Worm (Caenorhabditis elegans) whole organism, young adult: ENCODE data around the gene bgnt-1.4.

Source experiments
- B0336.3 ChIP-seq: fragments of 200-800 bp; sonication (Bioruptor generic); IDR thresholded peaks from 2 replicates; pipeline ENCODE4 v1.3.6; 2022; ENCODE audit warnings: missing genetic modification characterization, missing compliant biosample characterization
- D2030.7 ChIP-seq: fragments of 200-800 bp; sonication (Bioruptor generic); IDR thresholded peaks from 2 replicates; pipeline ENCODE4 v1.3.6; 2022; ENCODE audit warnings: missing genetic modification reagents, missing genetic modification characterization, missing compliant biosample characterization
- F10E7.11 ChIP-seq: sonication (generic microtip); optimal IDR thresholded peaks from 2 replicates; lab custom pipeline; 2017; ENCODE audit warnings: mild to moderate bottlenecking, missing genetic modification characterization, moderate library complexity, missing compliant biosample characterization
- F23B12.7 ChIP-seq: sonication (generic microtip); optimal IDR thresholded peaks from 2 replicates; lab custom pipeline; 2017; ENCODE audit warnings: missing genetic modification characterization, mild to moderate bottlenecking, missing compliant biosample characterization, antibody characterized with exemption, moderate library complexity; ENCODE audit not compliant: insufficient read depth
- F37B4.10 ChIP-seq: fragments of 200-800 bp; sonication (Bioruptor generic); IDR thresholded peaks from 2 replicates; pipeline ENCODE4 v1.3.6; 2022; ENCODE audit warnings: missing genetic modification characterization, missing compliant biosample characterization
- K11D2.4 ChIP-seq: fragments of 200-800 bp; sonication (Bioruptor generic); IDR thresholded peaks from 2 replicates; pipeline ENCODE4 v1.3.6; 2022; ENCODE audit warnings: missing genetic modification reagents, missing genetic modification characterization, missing compliant biosample characterization
- K12H6.12 ChIP-seq: fragments of 200-800 bp; sonication (Bioruptor generic); optimal IDR thresholded peaks from 2 replicates; lab custom pipeline; 2018; ENCODE audit warnings: mild to moderate bottlenecking, missing genetic modification characterization, missing compliant biosample characterization
- aptf-2 ChIP-seq: fragments of 200-800 bp; sonication (Bioruptor generic); conservative IDR thresholded peaks from 2 replicates; pipeline ENCODE4 v1.3.6; 2022; ENCODE audit warnings: missing genetic modification reagents, missing genetic modification characterization, missing compliant biosample characterization
- atf-7 ChIP-seq: sonication (generic microtip); optimal IDR thresholded peaks from 2 replicates; lab custom pipeline; 2017; ENCODE audit warnings: mild to moderate bottlenecking, missing genetic modification characterization, missing compliant biosample characterization
- ceh-27 ChIP-seq: fragments of 200-800 bp; sonication (Bioruptor generic); optimal IDR thresholded peaks from 2 replicates; lab custom pipeline; 2018; ENCODE audit warnings: mild to moderate bottlenecking, missing genetic modification characterization, moderate library complexity, missing compliant biosample characterization
- egl-44 ChIP-seq: fragments of 200-800 bp; sonication (Bioruptor generic); IDR thresholded peaks from 2 replicates; pipeline ENCODE4 v1.3.6; 2022; ENCODE audit warnings: missing genetic modification reagents, missing genetic modification characterization, missing compliant biosample characterization
- fkh-3 ChIP-seq: sonication (generic microtip); optimal IDR thresholded peaks from 2 replicates; lab custom pipeline; 2016; ENCODE audit warnings: mild to moderate bottlenecking, missing genetic modification characterization, missing compliant biosample characterization
- hrde-1 ChIP-seq: sonication (generic microtip); optimal IDR thresholded peaks from 2 replicates; lab custom pipeline; 2016; ENCODE audit warnings: missing genetic modification characterization, mild to moderate bottlenecking, missing compliant biosample characterization, moderate library complexity, missing genotype, missing genetic modification reagents, borderline replicate concordance
- lin-26 ChIP-seq: fragments of 200-800 bp; sonication (Bioruptor generic); IDR thresholded peaks from 2 replicates; pipeline ENCODE4 v1.3.6; 2022; ENCODE audit warnings: missing genetic modification reagents, missing genetic modification characterization, missing compliant biosample characterization
- lin-35 ChIP-seq, 3 experiments: fragments of 150-350 bp in 2 of 3; sonication (generic microtip) in 1 of 3; optimal IDR thresholded peaks; 2 replicates each; lab custom pipeline; 2014 to 2018; ENCODE audit warnings: missing biosample characterization in 3 of 3, missing genetic modification characterization in 3 of 3, missing genetic modification reagents in 3 of 3
- lin-54 ChIP-seq: fragments of 200-800 bp; sonication (Bioruptor generic); optimal IDR thresholded peaks from 2 replicates; lab custom pipeline; 2018; ENCODE audit warnings: mild to moderate bottlenecking, missing genetic modification characterization, missing compliant biosample characterization
- lsy-27 ChIP-seq: sonication (generic microtip); optimal IDR thresholded peaks from 2 replicates; lab custom pipeline; 2017; ENCODE audit warnings: missing genetic modification characterization, mild to moderate bottlenecking, missing compliant biosample characterization, antibody characterized with exemption, missing genotype, borderline replicate concordance; ENCODE audit not compliant: insufficient read depth
- mxl-1 ChIP-seq: sonication (generic microtip); optimal IDR thresholded peaks from 2 replicates; lab custom pipeline; 2016; ENCODE audit warnings: missing genetic modification characterization, missing compliant biosample characterization
- nfya-2 ChIP-seq: fragments of 200-800 bp; sonication (Bioruptor generic); IDR thresholded peaks from 2 replicates; pipeline ENCODE4 v1.3.6; 2022; ENCODE audit warnings: missing genetic modification reagents, missing genetic modification characterization, missing compliant biosample characterization
- pha-4 ChIP-seq: fragments of 150-350 bp; sonication (generic microtip); optimal IDR thresholded peaks from 2 replicates; lab custom pipeline; 2014; ENCODE audit warnings: missing biosample characterization, missing genetic modification reagents, missing genetic modification characterization
- rcor-1 ChIP-seq: fragments of 200-800 bp; sonication (Bioruptor generic); IDR thresholded peaks from 2 replicates; pipeline ENCODE4 v1.3.6; 2022; ENCODE audit warnings: missing genetic modification reagents, missing genetic modification characterization, missing compliant biosample characterization
- rec-8 ChIP-seq, 2 experiments: sonication (generic microtip); optimal IDR thresholded peaks; 2 replicates each; lab custom pipeline; 2016; ENCODE audit warnings: mild to moderate bottlenecking in 2 of 2, missing genetic modification characterization in 2 of 2, missing genetic modification reagents in 2 of 2, missing genotype in 2 of 2, missing biosample characterization in 1 of 2, missing compliant biosample characterization in 1 of 2, moderate library complexity in 1 of 2
- snpc-1.3 ChIP-seq: sonication (generic microtip); optimal IDR thresholded peaks from 2 replicates; lab custom pipeline; 2017; ENCODE audit warnings: missing genetic modification characterization, mild to moderate bottlenecking, missing compliant biosample characterization, antibody characterized with exemption, moderate library complexity, missing genotype, missing genetic modification reagents; ENCODE audit not compliant: insufficient read depth
- snpc-3.4 ChIP-seq: sonication (generic microtip); optimal IDR thresholded peaks from 2 replicates; lab custom pipeline; 2017; ENCODE audit warnings: missing genetic modification characterization, mild to moderate bottlenecking, missing compliant biosample characterization, antibody characterized with exemption, moderate library complexity, missing genotype, missing genetic modification reagents
- somi-1 ChIP-seq: fragments of 200-800 bp; sonication (Bioruptor generic); optimal IDR thresholded peaks from 2 replicates; lab custom pipeline; 2018; ENCODE audit warnings: mild to moderate bottlenecking, missing genetic modification characterization, missing compliant biosample characterization
- tlf-1 ChIP-seq: fragments of 200-800 bp; sonication (Bioruptor generic); optimal IDR thresholded peaks from 2 replicates; lab custom pipeline; 2018; ENCODE audit warnings: mild to moderate bottlenecking, missing genetic modification characterization, missing compliant biosample characterization

bgnt-1.4 gene

DNA sequence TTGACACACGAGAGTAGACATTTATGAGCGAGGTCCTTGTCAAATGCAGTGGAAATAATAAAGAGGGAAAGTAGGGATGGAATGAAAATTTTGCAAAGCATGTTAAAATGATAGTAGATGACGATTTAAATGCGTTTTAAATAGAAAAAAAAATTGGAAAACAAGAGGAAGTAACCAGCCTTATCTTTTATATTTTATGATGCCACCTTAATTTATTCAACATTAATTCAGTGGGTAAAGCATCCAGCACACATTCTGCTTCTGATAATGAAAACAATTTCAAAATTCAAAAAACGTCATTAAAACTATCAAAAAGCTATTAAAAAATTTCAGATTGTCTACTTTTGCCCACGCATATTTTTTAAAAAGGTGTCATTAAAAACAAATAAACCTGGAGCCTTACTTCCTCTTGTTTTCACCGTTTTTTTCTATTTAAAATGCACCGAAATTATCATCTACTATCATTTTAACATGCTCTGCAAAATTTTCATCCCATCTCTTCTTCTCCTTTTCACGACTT is 24.6 kb downstream of the bgnt-1.4 start, which contains the start of the genes Y60C6A.2 and Y60C6A.3:
Gene Y60C6A.2, minus strand, starts transcription at position 101 of the 520 bp plus-strand sequence.
Gene Y60C6A.3, plus strand, starts transcription at position 470 of the 520 bp plus-strand sequence.
- TF ChIP-seq hrde-1 (no peak), B0336.3 (GFP tag; lab: Robert Waterston, UW) (no peak), nfya-2 (GFP tag; lab: Robert Waterston, UW) (no peak), F10E7.11 (tag; lab: Kevin White, UChicago) (no peak), snpc-1.3 (no peak), K11D2.4 (no peak), rcor-1 (GFP tag; lab: Robert Waterston, UW) (no peak)
- TF ChIP-seq, all 124 proteins: peak for 0

DNA sequence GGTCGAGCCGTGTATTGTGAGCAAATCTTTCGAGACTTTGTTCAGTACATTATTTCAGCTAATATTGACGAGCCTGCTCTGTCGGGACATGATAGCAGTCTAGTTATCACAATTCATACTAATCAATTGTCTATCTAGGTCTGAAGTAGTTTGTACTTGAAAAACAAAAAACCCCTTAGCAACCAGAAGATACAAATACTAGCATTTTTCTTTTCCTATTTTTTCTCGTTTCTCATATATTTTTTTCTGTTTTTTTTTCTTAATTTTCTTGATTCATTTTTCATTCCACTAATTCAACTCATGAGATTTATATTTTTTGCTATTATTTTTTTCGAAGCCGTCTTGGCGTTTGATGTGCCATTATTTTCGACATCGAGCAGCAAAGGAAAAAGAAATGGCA is 26.4 kb downstream of the bgnt-1.4 start, which contains the start of gene R02F11.9:
Gene R02F11.9, plus strand, starts transcription at position 301 of the 400 bp plus-strand sequence.
- no peak for TF ChIP-seq lin-26 (GFP tag; lab: Robert Waterston, UW)

DNA sequence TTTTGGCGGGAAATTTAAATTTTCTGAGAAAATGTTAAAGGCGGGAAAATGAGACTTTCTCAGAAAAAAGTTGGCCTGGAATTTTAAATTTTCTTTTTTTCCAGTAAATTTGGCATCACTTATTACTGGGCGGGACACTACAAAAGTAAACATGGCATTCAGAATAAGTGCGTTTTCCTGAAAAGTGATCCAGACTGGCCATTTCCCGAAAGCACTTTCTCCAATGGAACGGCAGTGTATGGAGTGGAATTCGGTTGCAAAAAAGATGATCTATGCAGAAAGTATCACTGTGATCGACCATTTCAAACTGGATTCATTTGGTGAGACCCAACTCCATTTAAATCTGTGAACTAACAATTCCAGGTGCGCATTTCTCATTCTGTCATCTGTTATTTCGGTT is 27.1 kb downstream of the bgnt-1.4 start:
- TF ChIP-seq D2030.7 = no peak
- TF ChIP-seq snpc-1.3 = no peak
- no peak for TF ChIP-seq ceh-27 (GFP tag; lab: Kevin White, UChicago)
- TF ChIP-seq lsy-27 (tag; lab: Kevin White, UChicago) = no peak
- no peak for TF ChIP-seq F10E7.11 (tag; lab: Kevin White, UChicago)
- no peak for TF ChIP-seq somi-1 (GFP tag; lab: Kevin White, UChicago)
- TF ChIP-seq lin-54 (GFP tag; lab: Kevin White, UChicago) = no peak

DNA sequence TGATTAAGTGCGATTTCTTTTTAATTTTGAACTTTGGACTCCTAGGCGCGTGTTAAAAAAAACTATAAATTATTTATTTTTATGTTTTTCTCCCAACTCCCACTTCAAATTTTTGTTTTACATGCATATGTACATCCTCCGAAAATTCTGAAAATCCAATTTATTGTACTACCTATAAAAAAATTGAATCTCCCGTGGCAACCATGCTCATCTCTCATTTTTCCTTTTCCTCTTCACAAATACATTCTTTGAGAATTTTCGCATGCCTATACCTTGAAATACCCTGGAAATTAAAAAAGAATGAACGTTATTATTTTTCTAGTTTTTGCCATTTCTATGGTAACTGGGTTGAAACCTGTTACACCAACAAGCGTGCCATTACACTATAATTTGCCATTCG is 28.0 kb downstream of the bgnt-1.4 start, which contains the start of gene R02F11.10:
Gene R02F11.10, plus strand, starts transcription at position 301 of the 400 bp plus-strand sequence.
- no peak for TF ChIP-seq egl-44 (GFP tag; lab: Robert Waterston, UW)
- TF ChIP-seq mxl-1 (tag; lab: Kevin White, UChicago) = no peak
- no peak for TF ChIP-seq K12H6.12
- TF ChIP-seq rec-8 (tag; optimal IDR thresholded peaks at IDR 0.05; lab: Kevin White, UChicago) = no peak
- TF ChIP-seq lin-26 (GFP tag; lab: Robert Waterston, UW) = no peak
- no peak for TF ChIP-seq D2030.7
- TF ChIP-seq fkh-3 (tag; lab: Kevin White, UChicago) = no peak
- no peak for TF ChIP-seq F23B12.7 (tag; lab: Kevin White, UChicago)
- TF ChIP-seq aptf-2 (GFP tag; lab: Robert Waterston, UW) = no peak

DNA sequence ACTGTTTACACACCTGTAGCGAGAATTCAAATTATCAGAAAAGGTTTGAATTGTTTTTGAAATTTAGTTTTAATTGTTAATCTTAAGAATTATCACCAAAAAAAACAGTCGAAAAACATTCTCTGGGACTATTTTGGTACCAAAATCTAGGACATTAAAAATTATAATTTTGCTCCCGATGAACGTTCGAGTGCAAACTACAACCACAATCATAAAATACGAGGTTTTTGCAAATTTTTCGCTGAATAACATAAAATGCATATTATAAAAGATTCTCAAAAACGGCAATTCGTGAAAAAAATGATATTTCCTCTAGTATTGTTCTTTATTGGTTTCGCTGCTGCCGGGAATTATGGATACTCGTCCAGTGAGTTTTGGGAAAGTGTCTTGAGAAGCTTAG is 29.6 kb downstream of the bgnt-1.4 start, which contains the start of gene R02F11.12:
Gene R02F11.12, plus strand, starts transcription at position 301 of the 400 bp plus-strand sequence.
- TF ChIP-seq snpc-3.4 = no peak
- no peak for TF ChIP-seq tlf-1 (GFP tag; lab: Kevin White, UChicago)

DNA sequence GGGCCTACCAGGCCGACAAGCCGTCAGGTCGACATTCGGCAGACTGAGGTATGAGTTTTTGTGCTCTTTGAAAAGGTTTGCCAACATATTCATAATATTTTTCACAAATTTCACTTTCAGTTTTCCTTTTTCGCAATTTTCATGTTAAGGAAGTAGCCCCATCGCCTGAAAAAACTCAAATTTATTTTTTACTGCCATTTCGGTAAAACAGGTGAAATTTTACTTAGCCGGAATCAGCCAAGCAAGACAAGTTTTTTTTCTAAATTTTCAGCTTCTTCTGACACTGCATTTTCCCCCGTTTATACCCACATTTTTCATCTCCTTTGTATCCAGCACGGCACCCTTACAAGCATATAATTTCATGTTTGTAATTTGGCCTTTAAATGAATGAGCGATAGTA is 30.8 kb downstream of the bgnt-1.4 start, which contains the start of gene R02F11.11:
Gene R02F11.11, plus strand, starts transcription at position 301 of the 400 bp plus-strand sequence.
- TF ChIP-seq F37B4.10 (GFP tag; lab: Robert Waterston, UW) (no peak), atf-7 (tag; lab: Kevin White, UChicago) (no peak), pha-4 (no peak), lin-35 (GFP tag; optimal IDR thresholded peaks at IDR 0.05; lab: Kevin White, UChicago) (no peak), K11D2.4 (no peak)
- TF ChIP-seq, all 124 proteins: peak for 0
